Worm (Caenorhabditis elegans) whole organism, midembryonic: Measurements from ENCODE around the gene H40L08.1.

ENCODE experiments used
- T22C8.4 ChIP-seq: fragments of 200-800 bp; sonication (Bioruptor generic); IDR thresholded peaks from 2 replicates; pipeline ENCODE4 v1.3.6; 2022; ENCODE audit warnings: missing genetic modification characterization, missing compliant biosample characterization
- cog-1 ChIP-seq: sonication (generic microtip); optimal IDR thresholded peaks from 2 replicates; lab custom pipeline; 2016; ENCODE audit warnings: missing genetic modification characterization, missing compliant biosample characterization
- flt-1 ChIP-seq: fragments of 200-800 bp; sonication (Bioruptor generic); IDR thresholded peaks from 2 replicates; pipeline ENCODE4 v1.3.6; 2022; ENCODE audit warnings: missing genetic modification characterization, missing compliant biosample characterization
- klf-2 ChIP-seq: fragments of 200-800 bp; sonication (Bioruptor generic); conservative IDR thresholded peaks from 2 replicates; pipeline ENCODE4 v1.3.6; 2022; ENCODE audit warnings: missing genetic modification reagents, missing genetic modification characterization, missing compliant biosample characterization
- med-1 ChIP-seq: sonication (generic microtip); optimal IDR thresholded peaks from 2 replicates; lab custom pipeline; 2017; ENCODE audit warnings: missing genetic modification characterization, mild to moderate bottlenecking, missing compliant biosample characterization, antibody characterized with exemption, missing genetic modification reagents; ENCODE audit not compliant: insufficient read depth
- ref-1 ChIP-seq: fragments of 200-800 bp; sonication (Bioruptor generic); conservative IDR thresholded peaks from 2 replicates; pipeline ENCODE4 v1.3.6; 2022; ENCODE audit warnings: missing genetic modification reagents, missing genetic modification characterization, missing compliant biosample characterization
- tab-1 ChIP-seq: fragments of 200-800 bp; sonication (Bioruptor generic); IDR thresholded peaks from 2 replicates; pipeline ENCODE4 v1.3.6; 2022; ENCODE audit warnings: missing genetic modification characterization, missing compliant biosample characterization
- ztf-23 ChIP-seq: fragments of 200-800 bp; sonication (Bioruptor generic); IDR thresholded peaks from 2 replicates; pipeline ENCODE4 v1.3.6; 2022; ENCODE audit warnings: missing genetic modification reagents, missing genetic modification characterization, missing compliant biosample characterization
- ztf-29 ChIP-seq: fragments of 200-800 bp; sonication (Bioruptor generic); IDR thresholded peaks from 2 replicates; pipeline ENCODE4 v1.3.6; 2022; ENCODE audit warnings: missing genetic modification reagents, missing genetic modification characterization, missing compliant biosample characterization

The H40L08.1 gene

DNA sequence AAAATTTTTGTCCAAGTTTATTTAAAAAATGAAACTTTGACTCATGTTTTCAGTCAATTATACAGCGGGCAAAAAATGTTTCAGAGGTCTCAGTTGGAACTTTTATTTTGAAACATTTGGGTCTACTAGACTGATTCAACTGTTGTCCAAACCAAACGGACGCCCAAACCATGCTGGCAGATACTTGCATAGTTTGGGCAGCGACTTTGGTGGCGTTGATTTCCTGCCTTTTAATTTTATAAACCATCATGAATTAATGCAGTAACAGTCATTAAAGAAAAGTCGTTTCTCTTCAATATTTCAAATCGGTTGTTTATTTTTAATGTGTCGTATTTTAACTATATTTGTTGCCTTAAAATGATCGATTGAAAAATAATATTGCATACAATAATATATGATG is 47.6 kb downstream of the H40L08.1 start:
- no peak for TF ChIP-seq ztf-23 (GFP tag; lab: Robert Waterston, UW)
- no peak for TF ChIP-seq T22C8.4 (GFP tag; lab: Robert Waterston, UW)
- no peak for TF ChIP-seq klf-2 (GFP tag; lab: Robert Waterston, UW)
- no peak for TF ChIP-seq cog-1 (tag; lab: Kevin White, UChicago)
- no peak for TF ChIP-seq tab-1 (GFP tag; lab: Robert Waterston, UW)
- no peak for TF ChIP-seq med-1 (GFP tag; lab: Kevin White, UChicago)
- no peak for TF ChIP-seq flt-1
- no peak for TF ChIP-seq ztf-29 (GFP tag; lab: Robert Waterston, UW)
- TF ChIP-seq ref-1 = no peak

DNA sequence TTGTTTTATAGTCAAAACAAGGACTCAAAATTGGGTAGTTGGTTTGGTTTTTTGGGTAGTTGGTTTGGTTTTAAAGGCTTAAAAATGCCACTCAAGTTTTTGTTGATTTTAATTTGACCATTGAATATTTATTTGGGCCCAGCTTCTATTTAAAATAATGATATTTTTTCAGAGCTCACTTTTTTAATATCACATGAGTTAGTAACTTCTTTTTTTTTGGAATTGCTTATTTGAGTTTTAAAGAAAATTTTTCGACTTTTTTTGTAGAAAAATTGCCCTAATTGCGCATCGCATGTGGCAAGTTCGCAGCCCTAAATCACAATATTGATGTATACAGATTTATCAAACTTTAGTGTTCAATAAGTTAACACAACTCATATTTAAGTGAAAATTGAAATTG is 48.1 kb downstream of the H40L08.1 start:
- no peak for TF ChIP-seq med-1 (GFP tag; lab: Kevin White, UChicago)
- TF ChIP-seq ref-1 = no peak
- TF ChIP-seq T22C8.4 (GFP tag; lab: Robert Waterston, UW) = no peak
- TF ChIP-seq ztf-23 (GFP tag; lab: Robert Waterston, UW) = no peak
- TF ChIP-seq ztf-29 (GFP tag; lab: Robert Waterston, UW) = no peak
- no peak for TF ChIP-seq klf-2 (GFP tag; lab: Robert Waterston, UW)

DNA sequence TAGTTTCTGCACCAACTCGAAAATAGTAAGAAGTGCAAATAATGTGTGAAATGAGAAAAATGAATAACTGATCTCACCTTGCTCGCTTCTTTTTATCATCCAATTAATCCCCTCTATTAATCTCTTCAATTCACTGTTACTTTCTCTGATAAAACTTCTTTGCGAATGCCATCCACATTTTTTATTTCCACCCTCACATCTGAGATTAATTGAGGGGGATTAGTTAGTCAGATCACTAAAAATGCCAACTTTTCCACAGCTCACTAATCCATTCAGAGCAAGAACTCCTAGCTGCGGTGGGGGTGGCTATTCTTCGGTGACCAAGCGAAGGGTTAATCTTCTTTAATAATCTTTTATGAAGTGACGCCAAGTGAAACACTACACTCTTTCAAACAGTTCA is 49.1 kb downstream of the H40L08.1 start, which contains the start of gene dsc-1:
TSS of gene dsc-1 (minus strand) at position 46 of the 400 bp plus-strand sequence.
- TF ChIP-seq tab-1 (GFP tag; lab: Robert Waterston, UW) = no peak
- TF ChIP-seq T22C8.4 (GFP tag; lab: Robert Waterston, UW) = no peak
- no peak for TF ChIP-seq flt-1
- no peak for TF ChIP-seq klf-2 (GFP tag; lab: Robert Waterston, UW)
- no peak for TF ChIP-seq ztf-29 (GFP tag; lab: Robert Waterston, UW)
- no peak for TF ChIP-seq ztf-23 (GFP tag; lab: Robert Waterston, UW)
- no peak for TF ChIP-seq med-1 (GFP tag; lab: Kevin White, UChicago)
- no peak for TF ChIP-seq cog-1 (tag; lab: Kevin White, UChicago)
- no peak for TF ChIP-seq ref-1
